Fruit fly (Drosophila melanogaster): ENCODE measurements around the gene Hus1-like.

Hus1-like gene

dm6 chr3R:4854216-4854615, 42.3 kb upstream of the Hus1-like start:
- TF ChIP-seq fd96Ca (GFP tag; IDR thresholded peaks at IDR 0.05) (no peak), Snoo (tag; optimal IDR thresholded peaks at IDR 0.05) (no peak), CG17806 (tag; optimal IDR thresholded peaks at IDR 0.05) (no peak), CG8159 (tag; optimal IDR thresholded peaks at IDR 0.05) (no peak), CG4496 (GFP tag; IDR thresholded peaks at IDR 0.05) (no peak), CG9948 (tag; optimal IDR thresholded peaks at IDR 0.05) (no peak), D1 (tag; optimal IDR thresholded peaks at IDR 0.05) (no peak), gl (tag; optimal IDR thresholded peaks at IDR 0.05) (no peak), Ets98B (GFP tag; IDR thresholded peaks at IDR 0.05) (no peak), CG14655 (GFP tag; optimal IDR thresholded peaks at IDR 0.05) (no peak), CG10348 (GFP tag; IDR thresholded peaks at IDR 0.05) (no peak), CG34367 (tag; optimal IDR thresholded peaks at IDR 0.05) (no peak), rn (GFP tag; IDR thresholded peaks at IDR 0.05) (no peak), EcR (GFP tag; optimal IDR thresholded peaks at IDR 0.05) (no peak), CG8301 (tag; optimal IDR thresholded peaks at IDR 0.05) (no peak)

- no peak for TF ChIP-seq CG32121 (GFP tag; IDR thresholded peaks at IDR 0.05)
- no peak for TF ChIP-seq EcR (GFP tag; optimal IDR thresholded peaks at IDR 0.05)
- TF ChIP-seq CG8301 (tag; optimal IDR thresholded peaks at IDR 0.05) = no peak
- TF ChIP-seq CG17806 (tag; optimal IDR thresholded peaks at IDR 0.05) = no peak
- no peak for TF ChIP-seq CG12605 (GFP tag; IDR thresholded peaks at IDR 0.05)
- TF ChIP-seq Snoo (tag; optimal IDR thresholded peaks at IDR 0.05) = no peak
- no peak for TF ChIP-seq CG14655 (GFP tag; optimal IDR thresholded peaks at IDR 0.05)
- TF ChIP-seq CG13204 (GFP tag; optimal IDR thresholded peaks at IDR 0.05) = no peak
- TF ChIP-seq Ets98B (GFP tag; IDR thresholded peaks at IDR 0.05) = no peak
- no peak for TF ChIP-seq CG8159 (tag; optimal IDR thresholded peaks at IDR 0.05)
- no peak for TF ChIP-seq Pif1B (GFP tag; optimal IDR thresholded peaks at IDR 0.05)
- TF ChIP-seq CG34367 (tag; optimal IDR thresholded peaks at IDR 0.05) = no peak
- no peak for TF ChIP-seq fd96Ca (GFP tag; IDR thresholded peaks at IDR 0.05)
- TF ChIP-seq rn (GFP tag; IDR thresholded peaks at IDR 0.05) = no peak
- no peak for TF ChIP-seq CG10348 (GFP tag; IDR thresholded peaks at IDR 0.05)
These were observed 41.6 kb upstream of the Hus1-like start for dm6 chr3R:4853504-4853903.

dm6 chr3R:4852373-4852860, 40.5 kb upstream of the Hus1-like start, which contains the start of gene opa:
TSS of gene opa (plus strand) at chr3R:4852813.
- TF ChIP-seq D1 (tag; optimal IDR thresholded peaks at IDR 0.05) = peak; percentile 36
- no peak for TF ChIP-seq CG15710 (tag; optimal IDR thresholded peaks at IDR 0.05)
- TF ChIP-seq CG4496 (GFP tag; IDR thresholded peaks at IDR 0.05) = 0 out of 3 replicates have a peak, but pooled peaks have one; percentile 9

- no peak for TF ChIP-seq D1 (tag; optimal IDR thresholded peaks at IDR 0.05)
- no peak for TF ChIP-seq CG12605 (GFP tag; IDR thresholded peaks at IDR 0.05)
- no peak for TF ChIP-seq CG10348 (GFP tag; IDR thresholded peaks at IDR 0.05)
- no peak for TF ChIP-seq CG32121 (GFP tag; IDR thresholded peaks at IDR 0.05)
- no peak for TF ChIP-seq Pif1B (GFP tag; optimal IDR thresholded peaks at IDR 0.05)
- TF ChIP-seq CG13204 (GFP tag; optimal IDR thresholded peaks at IDR 0.05) = no peak
- TF ChIP-seq EcR (GFP tag; optimal IDR thresholded peaks at IDR 0.05) = no peak
- no peak for TF ChIP-seq CG14655 (GFP tag; optimal IDR thresholded peaks at IDR 0.05)
- no peak for TF ChIP-seq Pif1A (GFP tag; optimal IDR thresholded peaks at IDR 0.05)
- TF ChIP-seq CG9948 (tag; optimal IDR thresholded peaks at IDR 0.05) = no peak
- TF ChIP-seq CG17806 (tag; optimal IDR thresholded peaks at IDR 0.05) = no peak
- no peak for TF ChIP-seq CG4496 (GFP tag; IDR thresholded peaks at IDR 0.05)
- no peak for TF ChIP-seq CG34367 (tag; optimal IDR thresholded peaks at IDR 0.05)
- no peak for TF ChIP-seq CG8159 (tag; optimal IDR thresholded peaks at IDR 0.05)
- TF ChIP-seq rn (GFP tag; IDR thresholded peaks at IDR 0.05) = no peak
- TF ChIP-seq Snoo (tag; optimal IDR thresholded peaks at IDR 0.05) = no peak
- TF ChIP-seq CG15710 (tag; optimal IDR thresholded peaks at IDR 0.05) = no peak
These were observed 37.2 kb upstream of the Hus1-like start for dm6 chr3R:4849035-4849656.

dm6 chr3R:4847388-4847787, 35.5 kb upstream of the Hus1-like start:
- TF ChIP-seq CG15710 (tag; optimal IDR thresholded peaks at IDR 0.05) = no peak
- no peak for TF ChIP-seq Snoo (tag; optimal IDR thresholded peaks at IDR 0.05)
- TF ChIP-seq CG13204 (GFP tag; optimal IDR thresholded peaks at IDR 0.05) = no peak
- no peak for TF ChIP-seq Ets98B (GFP tag; IDR thresholded peaks at IDR 0.05)
- no peak for TF ChIP-seq CG8301 (tag; optimal IDR thresholded peaks at IDR 0.05)
- no peak for TF ChIP-seq D1 (tag; optimal IDR thresholded peaks at IDR 0.05)
- TF ChIP-seq gl (tag; optimal IDR thresholded peaks at IDR 0.05) = no peak
- TF ChIP-seq CG32121 (GFP tag; IDR thresholded peaks at IDR 0.05) = no peak
- TF ChIP-seq rn (GFP tag; IDR thresholded peaks at IDR 0.05) = no peak
- TF ChIP-seq CG34367 (tag; optimal IDR thresholded peaks at IDR 0.05) = no peak
- no peak for TF ChIP-seq CG4496 (GFP tag; IDR thresholded peaks at IDR 0.05)
- no peak for TF ChIP-seq CG17806 (tag; optimal IDR thresholded peaks at IDR 0.05)
- TF ChIP-seq CG9948 (tag; optimal IDR thresholded peaks at IDR 0.05) = no peak
- TF ChIP-seq CG8159 (tag; optimal IDR thresholded peaks at IDR 0.05) = no peak

- no peak for TF ChIP-seq CG17806 (tag; optimal IDR thresholded peaks at IDR 0.05)
- no peak for TF ChIP-seq Pif1B (GFP tag; optimal IDR thresholded peaks at IDR 0.05)
- TF ChIP-seq rn (GFP tag; IDR thresholded peaks at IDR 0.05) = no peak
- no peak for TF ChIP-seq CG10348 (GFP tag; IDR thresholded peaks at IDR 0.05)
- TF ChIP-seq CG4496 (GFP tag; IDR thresholded peaks at IDR 0.05) = no peak
- TF ChIP-seq gl (tag; optimal IDR thresholded peaks at IDR 0.05) = no peak
These were observed 34.9 kb upstream of the Hus1-like start for dm6 chr3R:4846787-4847186.

All from whole organism, pupa.